Worm (Caenorhabditis elegans) whole organism, L4 larva: ENCODE measurements around the gene F54F2.9.
A peak's percentile ranks its signal among the peaks of the same experiment; 100 is the strongest.

Experiments used
- F10B5.3 ChIP-seq: sonication (generic microtip); optimal IDR thresholded peaks from 2 replicates; lab custom pipeline; 2016; ENCODE audit warnings: mild to moderate bottlenecking, missing genetic modification characterization, missing compliant biosample characterization
- F26F4.8 ChIP-seq: fragments of 200-800 bp; sonication (Bioruptor generic); conservative IDR thresholded peaks from 2 replicates; pipeline ENCODE4 v1.3.6; 2022; ENCODE audit warnings: missing genetic modification characterization, missing compliant biosample characterization
- F37D6.2 ChIP-seq: sonication (generic microtip); optimal IDR thresholded peaks from 2 replicates; lab custom pipeline; 2016; ENCODE audit warnings: mild to moderate bottlenecking, missing genetic modification characterization, missing compliant biosample characterization
- R02D3.7 ChIP-seq: fragments of 150-350 bp; sonication (generic microtip); optimal IDR thresholded peaks from 3 replicates; lab custom pipeline; 2014; ENCODE audit warnings: missing biosample characterization, missing genetic modification characterization
- Y75B8A.6 ChIP-seq: fragments of 200-800 bp; sonication (Bioruptor generic); IDR thresholded peaks from 2 replicates; pipeline ENCODE4 v1.3.6; 2022; ENCODE audit warnings: missing genetic modification reagents, missing genetic modification characterization, missing compliant biosample characterization
- ZK337.2 ChIP-seq: fragments of 200-800 bp; sonication (Bioruptor generic); IDR thresholded peaks from 2 replicates; pipeline ENCODE4 v1.3.6; 2022; ENCODE audit warnings: missing genetic modification reagents, missing genetic modification characterization, missing compliant biosample characterization
- attf-4 ChIP-seq: sonication (generic microtip); optimal IDR thresholded peaks from 3 replicates; lab custom pipeline; 2017; ENCODE audit warnings: missing biosample characterization, missing genetic modification characterization
- ceh-32 ChIP-seq: sonication (generic microtip); optimal IDR thresholded peaks from 2 replicates; lab custom pipeline; 2016; ENCODE audit warnings: mild to moderate bottlenecking, missing genetic modification characterization, missing compliant biosample characterization; ENCODE audit not compliant: poor library complexity
- ceh-44 ChIP-seq: fragments of 200-800 bp; sonication (Bioruptor generic); IDR thresholded peaks from 2 replicates; pipeline ENCODE4 v1.3.6; 2022; ENCODE audit warnings: missing genetic modification reagents, missing genetic modification characterization, missing compliant biosample characterization
- ceh-62 ChIP-seq: sonication (generic microtip); optimal IDR thresholded peaks from 2 replicates; lab custom pipeline; 2017; ENCODE audit warnings: missing biosample characterization, missing genetic modification characterization
- ces-1 ChIP-seq: fragments of 150-350 bp; sonication (generic microtip); optimal IDR thresholded peaks from 4 replicates; lab custom pipeline; 2014; ENCODE audit warnings: missing biosample characterization, missing genetic modification reagents, missing genetic modification characterization
- daf-16 ChIP-seq, 3 experiments: sonication (generic microtip); optimal IDR thresholded peaks; 2 replicates each; lab custom pipeline; 2016 to 2017; ENCODE audit warnings: missing genetic modification characterization in 3 of 3, missing genetic modification reagents in 3 of 3, mild to moderate bottlenecking in 2 of 3, missing compliant biosample characterization in 2 of 3, missing biosample characterization in 1 of 3, moderate library complexity in 1 of 3
- daf-8 ChIP-seq: fragments of 200-800 bp; sonication (Bioruptor generic); IDR thresholded peaks from 2 replicates; pipeline ENCODE4 v1.3.6; 2022; ENCODE audit warnings: missing genetic modification characterization, missing compliant biosample characterization
- dmd-8 ChIP-seq: fragments of 200-800 bp; sonication (Bioruptor generic); IDR thresholded peaks from 2 replicates; pipeline ENCODE4 v1.3.6; 2022; ENCODE audit warnings: missing genetic modification characterization, missing compliant biosample characterization
- dmd-9 ChIP-seq: fragments of 200-800 bp; sonication (Bioruptor generic); IDR thresholded peaks from 2 replicates; pipeline ENCODE4 v1.3.6; 2022; ENCODE audit warnings: missing genetic modification reagents, missing genetic modification characterization, missing compliant biosample characterization
- dpl-1 ChIP-seq: fragments of 150-350 bp; optimal IDR thresholded peaks from 2 replicates; lab custom pipeline; 2014; ENCODE audit warnings: missing biosample characterization, missing genetic modification reagents, missing genetic modification characterization
- fkh-10 ChIP-seq: fragments of 150-350 bp; optimal IDR thresholded peaks from 2 replicates; lab custom pipeline; 2014; ENCODE audit warnings: missing biosample characterization, missing genetic modification reagents, missing genetic modification characterization
- fos-1 ChIP-seq: fragments of 150-350 bp; optimal IDR thresholded peaks from 2 replicates; lab custom pipeline; 2014; ENCODE audit warnings: missing biosample characterization, missing genetic modification characterization
- gei-8 ChIP-seq: fragments of 200-800 bp; sonication (Bioruptor generic); optimal IDR thresholded peaks from 2 replicates; lab custom pipeline; 2018; ENCODE audit warnings: mild to moderate bottlenecking, missing genetic modification characterization, missing compliant biosample characterization
- jun-1 ChIP-seq: fragments of 150-350 bp; optimal IDR thresholded peaks from 2 replicates; lab custom pipeline; 2014; ENCODE audit warnings: missing biosample characterization, missing genetic modification reagents, missing genetic modification characterization
- lim-7 ChIP-seq: fragments of 200-800 bp; sonication (Bioruptor generic); IDR thresholded peaks from 2 replicates; pipeline ENCODE4 v1.3.6; 2022; ENCODE audit warnings: missing genetic modification characterization, missing compliant biosample characterization
- lin-13 ChIP-seq: fragments of 150-350 bp; optimal IDR thresholded peaks from 2 replicates; lab custom pipeline; 2014; ENCODE audit warnings: missing biosample characterization, missing genetic modification reagents, missing genetic modification characterization
- lin-15B ChIP-seq: fragments of 150-350 bp; sonication (generic microtip); optimal IDR thresholded peaks from 3 replicates; lab custom pipeline; 2014; ENCODE audit warnings: missing biosample characterization, missing genetic modification characterization
- lin-29 ChIP-seq: fragments of 200-800 bp; sonication (Bioruptor generic); IDR thresholded peaks from 2 replicates; pipeline ENCODE4 v1.3.6; 2022; ENCODE audit warnings: missing genetic modification reagents, missing genetic modification characterization, missing compliant biosample characterization
- lin-39 ChIP-seq: fragments of 150-350 bp; optimal IDR thresholded peaks from 2 replicates; lab custom pipeline; 2014; ENCODE audit warnings: missing biosample characterization, missing genetic modification reagents, missing genetic modification characterization
- lir-3 ChIP-seq: sonication (generic microtip); optimal IDR thresholded peaks from 2 replicates; lab custom pipeline; 2016; ENCODE audit warnings: mild to moderate bottlenecking, missing genetic modification characterization, missing compliant biosample characterization
- madf-5 ChIP-seq, 2 experiments: fragments of 200-800 bp; sonication (Bioruptor generic); IDR thresholded peaks; 2 replicates each; pipeline ENCODE4 v1.3.6; 2022; ENCODE audit warnings: missing compliant biosample characterization in 2 of 2, missing genetic modification characterization in 2 of 2
- mdl-1 ChIP-seq, 2 experiments: fragments of 150-350 bp in 1 of 2; sonication (generic microtip) in 1 of 2; optimal IDR thresholded peaks; 2 replicates each; lab custom pipeline; 2014 to 2017; ENCODE audit warnings: missing biosample characterization in 2 of 2, missing genetic modification characterization in 2 of 2
- mdt-29 ChIP-seq: fragments of 200-800 bp; sonication (Bioruptor generic); IDR thresholded peaks from 2 replicates; pipeline ENCODE4 v1.3.6; 2022; ENCODE audit warnings: missing genetic modification reagents, missing genetic modification characterization, missing compliant biosample characterization
- mep-1 ChIP-seq: fragments of 150-350 bp; sonication (generic microtip); optimal IDR thresholded peaks from 3 replicates; lab custom pipeline; 2014; ENCODE audit warnings: missing biosample characterization, missing genetic modification characterization
- mes-2 ChIP-seq: sonication (generic microtip); optimal IDR thresholded peaks from 2 replicates; lab custom pipeline; 2016; ENCODE audit warnings: missing genotype, mild to moderate bottlenecking, missing genetic modification characterization, missing compliant biosample characterization; ENCODE audit not compliant: poor library complexity, severe bottlenecking
- nhr-10 ChIP-seq: fragments of 150-350 bp; optimal IDR thresholded peaks from 2 replicates; lab custom pipeline; 2014; ENCODE audit warnings: missing biosample characterization, missing genetic modification characterization
- nhr-11 ChIP-seq: fragments of 150-350 bp; optimal IDR thresholded peaks from 2 replicates; lab custom pipeline; 2014; ENCODE audit warnings: missing biosample characterization, missing genetic modification characterization
- nhr-237 ChIP-seq: sonication (generic microtip); optimal IDR thresholded peaks from 2 replicates; lab custom pipeline; 2017; ENCODE audit warnings: missing biosample characterization, missing genetic modification characterization
- nhr-28 ChIP-seq: fragments of 150-350 bp; optimal IDR thresholded peaks from 2 replicates; lab custom pipeline; 2014; ENCODE audit warnings: missing biosample characterization, missing genetic modification characterization
- nhr-41 ChIP-seq: fragments of 200-800 bp; sonication (Bioruptor generic); IDR thresholded peaks from 2 replicates; pipeline ENCODE4 v1.3.6; 2022; ENCODE audit warnings: missing genetic modification reagents, missing genetic modification characterization, missing compliant biosample characterization
- nhr-6 ChIP-seq: fragments of 150-350 bp; optimal IDR thresholded peaks from 2 replicates; lab custom pipeline; 2014; ENCODE audit warnings: missing biosample characterization, missing genetic modification characterization
- nhr-76 ChIP-seq: fragments of 150-350 bp; optimal IDR thresholded peaks from 2 replicates; lab custom pipeline; 2014; ENCODE audit warnings: missing biosample characterization, missing genetic modification characterization
- nhr-77 ChIP-seq: fragments of 150-350 bp; optimal IDR thresholded peaks from 2 replicates; lab custom pipeline; 2014; ENCODE audit warnings: missing biosample characterization, missing genetic modification characterization
- pha-4 ChIP-seq, 2 experiments: fragments of 150-350 bp in 1 of 2; fragments of 200-800 bp in 1 of 2; sonication (Bioruptor generic) in 1 of 2; IDR thresholded peaks in 1 of 2; optimal IDR thresholded peaks in 1 of 2; 2 replicates each; pipeline versions ENCODE4 v1.3.6 to Lab custom; 2014 to 2022; ENCODE audit warnings: missing genetic modification characterization in 2 of 2, missing genetic modification reagents in 2 of 2, missing biosample characterization in 1 of 2, missing compliant biosample characterization in 1 of 2
- php-3 ChIP-seq: fragments of 200-800 bp; sonication (Bioruptor generic); IDR thresholded peaks from 2 replicates; pipeline ENCODE4 v1.3.6; 2022; ENCODE audit warnings: missing genetic modification reagents, missing genetic modification characterization, missing compliant biosample characterization
- rbr-2 ChIP-seq: sonication (generic microtip); optimal IDR thresholded peaks from 2 replicates; lab custom pipeline; 2016; ENCODE audit warnings: missing genotype, missing genetic modification characterization, missing compliant biosample characterization
- sdz-12 ChIP-seq: fragments of 200-800 bp; sonication (Bioruptor generic); optimal IDR thresholded peaks from 2 replicates; lab custom pipeline; 2018; ENCODE audit warnings: mild to moderate bottlenecking, missing genetic modification characterization, missing compliant biosample characterization
- set-16 ChIP-seq: fragments of 200-800 bp; sonication (Bioruptor generic); IDR thresholded peaks from 2 replicates; pipeline ENCODE4 v1.3.6; 2022; ENCODE audit warnings: missing genetic modification reagents, missing genetic modification characterization, missing compliant biosample characterization
- skn-1 ChIP-seq: fragments of 150-350 bp; optimal IDR thresholded peaks from 2 replicates; lab custom pipeline; 2014; ENCODE audit warnings: missing biosample characterization, missing genetic modification characterization
- spr-1 ChIP-seq: sonication (generic microtip); optimal IDR thresholded peaks from 2 replicates; lab custom pipeline; 2016; ENCODE audit warnings: mild to moderate bottlenecking, missing genetic modification characterization, missing compliant biosample characterization
- tag-97 ChIP-seq: fragments of 200-800 bp; sonication (Bioruptor generic); IDR thresholded peaks from 2 replicates; pipeline ENCODE4 v1.3.6; 2022; ENCODE audit warnings: missing genetic modification characterization, missing compliant biosample characterization
- unc-130 ChIP-seq: sonication (generic microtip); optimal IDR thresholded peaks from 2 replicates; lab custom pipeline; 2016; ENCODE audit warnings: missing genetic modification reagents, missing genetic modification characterization, missing compliant biosample characterization
- zag-1 ChIP-seq: fragments of 150-350 bp; optimal IDR thresholded peaks from 2 replicates; lab custom pipeline; 2014; ENCODE audit warnings: missing biosample characterization, missing genetic modification characterization
- zfp-3 ChIP-seq: fragments of 200-800 bp; sonication (Bioruptor generic); conservative IDR thresholded peaks from 2 replicates; pipeline ENCODE4 v1.3.6; 2022; ENCODE audit warnings: missing genetic modification reagents, missing genetic modification characterization, missing compliant biosample characterization

Gene F54F2.9

ce11 chrIII:8873045-8873457 is 46.0 kb upstream of the F54F2.9 start (continued):
- TF ChIP-seq pha-4 (GFP tag; IDR thresholded peaks at IDR 0.05; lab: Robert Waterston, UW): 0 out of 2 replicates have a peak, but pooled peaks have one; percentile 10
- no peak for TF ChIP-seq pha-4 (tag; optimal IDR thresholded peaks at IDR 0.05; lab: Kevin White, UChicago)
- TF ChIP-seq mdt-29 (GFP tag; lab: Robert Waterston, UW): no peak
- no peak for TF ChIP-seq R02D3.7 (tag; lab: Kevin White, UChicago)
- TF ChIP-seq unc-130: no peak
- TF ChIP-seq nhr-11 (tag; lab: Kevin White, UChicago): no peak
- no peak for TF ChIP-seq gei-8 (GFP tag; lab: Kevin White, UChicago)
- no peak for TF ChIP-seq lin-39 (tag; lab: Kevin White, UChicago)
- TF ChIP-seq nhr-28 (tag; lab: Kevin White, UChicago): no peak
- TF ChIP-seq spr-1 (tag; lab: Kevin White, UChicago): no peak
- no peak for TF ChIP-seq daf-8
- no peak for TF ChIP-seq zag-1 (tag; lab: Kevin White, UChicago)
- TF ChIP-seq mep-1 (tag; lab: Kevin White, UChicago): peak; percentile 6
- TF ChIP-seq ces-1: no peak
- peak; percentile 47 for TF ChIP-seq F37D6.2 (tag; lab: Kevin White, UChicago)
- TF ChIP-seq dmd-9 (GFP tag; lab: Robert Waterston, UW): no peak
- TF ChIP-seq ceh-32: no peak
- TF ChIP-seq madf-5 (GFP tag; IDR thresholded peaks at IDR 0.05; lab: Robert Waterston, UW): no peak
- peak; percentile 34 for TF ChIP-seq rbr-2 (tag; lab: Kevin White, UChicago)
- TF ChIP-seq lin-13 (GFP tag; lab: Kevin White, UChicago): no peak
- TF ChIP-seq daf-16 (GFP tag; optimal IDR thresholded peaks at IDR 0.05; lab: Kevin White, UChicago): no peak
- TF ChIP-seq daf-16 (tag; optimal IDR thresholded peaks at IDR 0.05; lab: Kevin White, UChicago): no peak
- TF ChIP-seq ceh-44 (GFP tag; lab: Robert Waterston, UW): no peak
- TF ChIP-seq F26F4.8 (GFP tag; lab: Robert Waterston, UW): 0 out of 2 replicates have a peak, but pooled peaks have one; percentile 58
- TF ChIP-seq ceh-62: no peak
- TF ChIP-seq nhr-76 (tag; lab: Kevin White, UChicago): no peak
- TF ChIP-seq tag-97: no peak
- TF ChIP-seq sdz-12 (GFP tag; lab: Kevin White, UChicago): no peak
- TF ChIP-seq dpl-1 (GFP tag; lab: Kevin White, UChicago): no peak
- no peak for TF ChIP-seq mdl-1 (tag; optimal IDR thresholded peaks at IDR 0.05; lab: Kevin White, UChicago)
- TF ChIP-seq lir-3 (tag; lab: Kevin White, UChicago): no peak
- TF ChIP-seq nhr-6 (tag; lab: Kevin White, UChicago): no peak
- no peak for TF ChIP-seq nhr-10
- no peak for TF ChIP-seq lin-29 (GFP tag; lab: Robert Waterston, UW)
- TF ChIP-seq jun-1: no peak
- TF ChIP-seq mes-2 (tag; lab: Kevin White, UChicago): no peak
- TF ChIP-seq nhr-41 (GFP tag; lab: Robert Waterston, UW): no peak
- TF ChIP-seq set-16 (GFP tag; lab: Robert Waterston, UW): no peak; the same call in 1 of the 2 replicates
- no peak for TF ChIP-seq nhr-77 (tag; lab: Kevin White, UChicago)
- TF ChIP-seq fkh-10 (GFP tag; lab: Kevin White, UChicago): no peak
- no peak for TF ChIP-seq zfp-3 (GFP tag; lab: Robert Waterston, UW)
- no peak for TF ChIP-seq dmd-8 (GFP tag; lab: Robert Waterston, UW)
- TF ChIP-seq lim-7 (GFP tag; lab: Robert Waterston, UW): peak; percentile 33; the same call in 1 of the 2 replicates
- no peak for TF ChIP-seq fos-1 (tag; lab: Kevin White, UChicago)
- no peak for TF ChIP-seq php-3 (GFP tag; lab: Robert Waterston, UW)
- TF ChIP-seq ZK337.2 (GFP tag; lab: Robert Waterston, UW): no peak
- TF ChIP-seq Y75B8A.6: no peak
- TF ChIP-seq skn-1: no peak
- TF ChIP-seq nhr-237: no peak
- TF ChIP-seq lin-15B (tag; lab: Kevin White, UChicago): no peak
- TF ChIP-seq F10B5.3 (tag; lab: Kevin White, UChicago): no peak
- no peak for TF ChIP-seq attf-4 (tag; lab: Kevin White, UChicago)
